Worm (Caenorhabditis elegans) whole organism, young adult: ENCODE data around the gene srd-33.
A peak's percentile ranks its signal among the peaks of the same experiment; 100 is the strongest.

ENCODE experiments used
- B0261.1 ChIP-seq: sonication (generic microtip); optimal IDR thresholded peaks from 2 replicates; lab custom pipeline; 2016; ENCODE audit warnings: mild to moderate bottlenecking, missing genetic modification characterization, moderate library complexity, missing compliant biosample characterization
- C06A6.2 ChIP-seq: fragments of 200-800 bp; sonication (Bioruptor generic); conservative IDR thresholded peaks from 2 replicates; pipeline ENCODE4 v1.3.6; 2022; ENCODE audit warnings: missing genetic modification characterization, missing compliant biosample characterization
- F23B12.7 ChIP-seq: sonication (generic microtip); optimal IDR thresholded peaks from 2 replicates; lab custom pipeline; 2017; ENCODE audit warnings: missing genetic modification characterization, mild to moderate bottlenecking, missing compliant biosample characterization, antibody characterized with exemption, moderate library complexity; ENCODE audit not compliant: insufficient read depth
- F49E8.2 ChIP-seq: sonication (generic microtip); optimal IDR thresholded peaks from 3 replicates; lab custom pipeline; 2017; ENCODE audit warnings: missing genetic modification characterization, mild to moderate bottlenecking, missing compliant biosample characterization, antibody characterized with exemption, moderate library complexity; ENCODE audit not compliant: insufficient read depth
- F52B5.7 ChIP-seq: sonication (generic microtip); optimal IDR thresholded peaks from 2 replicates; lab custom pipeline; 2016; ENCODE audit warnings: mild to moderate bottlenecking, missing genetic modification characterization, missing compliant biosample characterization
- F55B11.4 ChIP-seq: sonication (generic microtip); optimal IDR thresholded peaks from 2 replicates; lab custom pipeline; 2016; ENCODE audit warnings: missing compliant biosample characterization, missing genetic modification characterization, borderline replicate concordance; ENCODE audit not compliant: insufficient read depth
- Y56A3A.18 ChIP-seq: fragments of 200-800 bp; sonication (Bioruptor generic); IDR thresholded peaks from 2 replicates; pipeline ENCODE4 v1.3.6; 2022; ENCODE audit warnings: missing genetic modification reagents, missing genetic modification characterization, missing compliant biosample characterization
- Y67H2A.10 ChIP-seq: fragments of 200-800 bp; sonication (Bioruptor generic); conservative IDR thresholded peaks from 2 replicates; pipeline ENCODE4 v1.3.6; 2022; ENCODE audit warnings: missing genetic modification reagents, missing genetic modification characterization, missing compliant biosample characterization
- aptf-3 ChIP-seq: fragments of 200-800 bp; sonication (Bioruptor generic); IDR thresholded peaks from 2 replicates; pipeline ENCODE4 v1.3.6; 2022; ENCODE audit warnings: missing genetic modification characterization, missing compliant biosample characterization
- athp-1 ChIP-seq: sonication (generic microtip); optimal IDR thresholded peaks from 2 replicates; lab custom pipeline; 2017; ENCODE audit warnings: mild to moderate bottlenecking, missing genetic modification characterization, missing compliant biosample characterization
- cebp-1 ChIP-seq, 2 experiments: fragments of 200-800 bp in 1 of 2; sonication (Bioruptor generic) in 1 of 2; sonication (generic microtip) in 1 of 2; IDR thresholded peaks in 1 of 2; optimal IDR thresholded peaks in 1 of 2; 2 replicates each; pipeline versions ENCODE4 v1.3.6 to Lab custom; 2017 to 2022; ENCODE audit warnings: missing compliant biosample characterization in 2 of 2, missing genetic modification characterization in 2 of 2, mild to moderate bottlenecking in 1 of 2, missing genetic modification reagents in 1 of 2, moderate library complexity in 1 of 2
- ceh-27 ChIP-seq: fragments of 200-800 bp; sonication (Bioruptor generic); optimal IDR thresholded peaks from 2 replicates; lab custom pipeline; 2018; ENCODE audit warnings: mild to moderate bottlenecking, missing genetic modification characterization, moderate library complexity, missing compliant biosample characterization
- ceh-40 ChIP-seq: fragments of 200-800 bp; sonication (Bioruptor generic); IDR thresholded peaks from 2 replicates; pipeline ENCODE4 v1.3.6; 2022; ENCODE audit warnings: missing genetic modification characterization, missing compliant biosample characterization
- ceh-91 ChIP-seq: fragments of 200-800 bp; sonication (Bioruptor generic); IDR thresholded peaks from 2 replicates; pipeline ENCODE4 v1.3.6; 2022; ENCODE audit warnings: missing genetic modification reagents, missing genetic modification characterization, missing compliant biosample characterization
- chd-7 ChIP-seq: sonication (generic microtip); optimal IDR thresholded peaks from 2 replicates; lab custom pipeline; 2016; ENCODE audit warnings: mild to moderate bottlenecking, missing genetic modification characterization, moderate library complexity, missing compliant biosample characterization
- dpff-1 ChIP-seq: sonication (generic microtip); optimal IDR thresholded peaks from 2 replicates; lab custom pipeline; 2017; ENCODE audit warnings: mild to moderate bottlenecking, missing genetic modification characterization, missing compliant biosample characterization
- egl-18 ChIP-seq: fragments of 200-800 bp; sonication (Bioruptor generic); IDR thresholded peaks from 2 replicates; pipeline ENCODE4 v1.3.6; 2022; ENCODE audit warnings: missing genetic modification reagents, missing genetic modification characterization, missing compliant biosample characterization
- egrh-3 ChIP-seq: fragments of 200-800 bp; sonication (Bioruptor generic); IDR thresholded peaks from 2 replicates; pipeline ENCODE4 v1.3.6; 2022; ENCODE audit warnings: missing genetic modification reagents, missing genetic modification characterization, missing compliant biosample characterization
- ekl-4 ChIP-seq: fragments of 200-800 bp; sonication (Bioruptor generic); IDR thresholded peaks from 2 replicates; pipeline ENCODE4 v1.3.6; 2022; ENCODE audit warnings: missing genetic modification reagents, missing genetic modification characterization, missing compliant biosample characterization
- fkh-3 ChIP-seq: sonication (generic microtip); optimal IDR thresholded peaks from 2 replicates; lab custom pipeline; 2016; ENCODE audit warnings: mild to moderate bottlenecking, missing genetic modification characterization, missing compliant biosample characterization
- hmg-1.2 ChIP-seq: fragments of 200-800 bp; sonication (Bioruptor generic); IDR thresholded peaks from 2 replicates; pipeline ENCODE4 v1.3.6; 2022; ENCODE audit warnings: missing genetic modification reagents, missing genetic modification characterization, missing compliant biosample characterization
- hsf-1 ChIP-seq: fragments of 200-800 bp; sonication (Bioruptor generic); IDR thresholded peaks from 2 replicates; pipeline ENCODE4 v1.3.6; 2022; ENCODE audit warnings: missing genetic modification reagents, missing genetic modification characterization, missing compliant biosample characterization
- lin-26 ChIP-seq: fragments of 200-800 bp; sonication (Bioruptor generic); IDR thresholded peaks from 2 replicates; pipeline ENCODE4 v1.3.6; 2022; ENCODE audit warnings: missing genetic modification reagents, missing genetic modification characterization, missing compliant biosample characterization
- lin-35 ChIP-seq, 3 experiments: fragments of 150-350 bp in 2 of 3; sonication (generic microtip) in 1 of 3; optimal IDR thresholded peaks; 2 replicates each; lab custom pipeline; 2014 to 2018; ENCODE audit warnings: missing biosample characterization in 3 of 3, missing genetic modification characterization in 3 of 3, missing genetic modification reagents in 3 of 3
- lsl-1 ChIP-seq: fragments of 200-800 bp; sonication (Bioruptor generic); optimal IDR thresholded peaks from 2 replicates; lab custom pipeline; 2018; ENCODE audit warnings: mild to moderate bottlenecking, missing genetic modification characterization, moderate library complexity, missing compliant biosample characterization
- mes-4 ChIP-seq: sonication (generic microtip); optimal IDR thresholded peaks from 2 replicates; lab custom pipeline; 2016; ENCODE audit warnings: missing genotype, missing genetic modification characterization, missing compliant biosample characterization
- mxl-1 ChIP-seq: sonication (generic microtip); optimal IDR thresholded peaks from 2 replicates; lab custom pipeline; 2016; ENCODE audit warnings: missing genetic modification characterization, missing compliant biosample characterization
- nfya-1 ChIP-seq: sonication (generic microtip); optimal IDR thresholded peaks from 2 replicates; lab custom pipeline; 2017; ENCODE audit warnings: antibody characterized with exemption, missing compliant biosample characterization, missing genetic modification characterization, borderline replicate concordance; ENCODE audit not compliant: insufficient read depth
- nhr-179 ChIP-seq: sonication (generic microtip); optimal IDR thresholded peaks from 2 replicates; lab custom pipeline; 2016; ENCODE audit warnings: mild to moderate bottlenecking, missing genetic modification characterization, missing compliant biosample characterization
- nhr-80 ChIP-seq: sonication (generic microtip); optimal IDR thresholded peaks from 2 replicates; lab custom pipeline; 2016; ENCODE audit warnings: missing genetic modification characterization, missing compliant biosample characterization
- pha-4 ChIP-seq: fragments of 150-350 bp; sonication (generic microtip); optimal IDR thresholded peaks from 2 replicates; lab custom pipeline; 2014; ENCODE audit warnings: missing biosample characterization, missing genetic modification reagents, missing genetic modification characterization
- rpc-1 ChIP-seq, 2 experiments: fragments of 150-350 bp in 1 of 2; sonication (generic microtip) in 1 of 2; optimal IDR thresholded peaks; 2 replicates each; lab custom pipeline; 2014 to 2018; ENCODE audit warnings: missing biosample characterization in 1 of 2, missing genetic modification characterization in 1 of 2, missing genetic modification reagents in 1 of 2, missing genotype in 1 of 2
- sdz-38 ChIP-seq: sonication (generic microtip); optimal IDR thresholded peaks from 2 replicates; lab custom pipeline; 2016; ENCODE audit warnings: missing genotype, missing genetic modification characterization, missing compliant biosample characterization
- somi-1 ChIP-seq: fragments of 200-800 bp; sonication (Bioruptor generic); optimal IDR thresholded peaks from 2 replicates; lab custom pipeline; 2018; ENCODE audit warnings: mild to moderate bottlenecking, missing genetic modification characterization, missing compliant biosample characterization
- sptf-2 ChIP-seq: fragments of 200-800 bp; sonication (Bioruptor generic); optimal IDR thresholded peaks from 2 replicates; lab custom pipeline; 2018; ENCODE audit warnings: mild to moderate bottlenecking, missing genetic modification characterization, missing compliant biosample characterization
- tbx-9 ChIP-seq: sonication (generic microtip); optimal IDR thresholded peaks from 2 replicates; lab custom pipeline; 2016; ENCODE audit warnings: borderline replicate concordance, missing genetic modification characterization, inconsistent platforms, missing compliant biosample characterization
- zfh-2 ChIP-seq: fragments of 200-800 bp; sonication (Bioruptor generic); conservative IDR thresholded peaks from 2 replicates; pipeline ENCODE4 v1.3.6; 2022; ENCODE audit warnings: missing genetic modification reagents, missing genetic modification characterization, missing compliant biosample characterization
- ztf-18 ChIP-seq: sonication (generic microtip); optimal IDR thresholded peaks from 2 replicates; lab custom pipeline; 2016; ENCODE audit warnings: missing genotype, mild to moderate bottlenecking, missing genetic modification characterization, missing compliant biosample characterization
- ztf-3 ChIP-seq: fragments of 200-800 bp; sonication (Bioruptor generic); optimal IDR thresholded peaks from 2 replicates; lab custom pipeline; 2018; ENCODE audit warnings: mild to moderate bottlenecking, missing genetic modification characterization, missing compliant biosample characterization

The srd-33 gene

ce11 chrV:4851138-4851537, 21.0 kb upstream of the srd-33 start, which contains the start of gene nex-4:
TSS of gene nex-4 (plus strand) at chrV:4851438.
- TF ChIP-seq egrh-3 (no peak), athp-1 (tag; lab: Kevin White, UChicago) (no peak), nfya-1 (tag; lab: Kevin White, UChicago) (no peak), ceh-40 (no peak)
- TF ChIP-seq, all 124 proteins: peak for 0

ce11 chrV:4851969-4852368, 20.1 kb upstream of the srd-33 start:
- TF ChIP-seq mes-4 (tag; lab: Kevin White, UChicago) (no peak), C06A6.2 (no peak), F23B12.7 (tag; lab: Kevin White, UChicago) (no peak), ceh-91 (GFP tag; lab: Robert Waterston, UW) (no peak), dpff-1 (tag; lab: Kevin White, UChicago) (no peak), nhr-179 (tag; lab: Kevin White, UChicago) (no peak), aptf-3 (no peak), egl-18 (no peak), mxl-1 (tag; lab: Kevin White, UChicago) (no peak)

ce11 chrV:4857561-4857960, 14.5 kb upstream of the srd-33 start:
- no peak for TF ChIP-seq tbx-9 (tag; lab: Kevin White, UChicago)
- no peak for TF ChIP-seq fkh-3 (tag; lab: Kevin White, UChicago)
- TF ChIP-seq F52B5.7 (tag; lab: Kevin White, UChicago) = no peak

ce11 chrV:4860525-4860924, 11.6 kb upstream of the srd-33 start:
- TF ChIP-seq hmg-1.2 (GFP tag; lab: Robert Waterston, UW) = peak; percentile 40; the same call in 1 of the 2 replicates
- no peak for TF ChIP-seq hsf-1 (GFP tag; lab: Robert Waterston, UW)
- TF ChIP-seq lin-35 (GFP tag; optimal IDR thresholded peaks at IDR 0.05; lab: Kevin White, UChicago) = peak in 1 of 3 experiments; percentile 11
- no peak for TF ChIP-seq ceh-27 (GFP tag; lab: Kevin White, UChicago)
- TF ChIP-seq Y56A3A.18 (GFP tag; lab: Robert Waterston, UW) = no peak
- no peak for TF ChIP-seq F49E8.2

ce11 chrV:4862737-4863136, 9.4 kb upstream of the srd-33 start, which contains the start of gene C37H5.13:
TSS of gene C37H5.13 (minus strand) at chrV:4862965.
- TF ChIP-seq nhr-80 (peak; percentile 22), pha-4 (tag; lab: Kevin White, UChicago) (peak; percentile 11), F55B11.4 (no peak), ztf-18 (tag; lab: Kevin White, UChicago) (no peak), ztf-3 (no peak), lsl-1 (GFP tag; lab: Kevin White, UChicago) (no peak), ekl-4 (GFP tag; lab: Robert Waterston, UW) (no peak)

- TF ChIP-seq C06A6.2 = no peak
- TF ChIP-seq dpff-1 (tag; lab: Kevin White, UChicago) = no peak
- no peak for TF ChIP-seq F55B11.4
- TF ChIP-seq ceh-27 (GFP tag; lab: Kevin White, UChicago) = no peak
- no peak for TF ChIP-seq ceh-40
- TF ChIP-seq, all 124 proteins: peak for 0
Measured at ce11 chrV:4864330-4864729, 7.8 kb upstream of the srd-33 start.

- TF ChIP-seq B0261.1 (tag; lab: Kevin White, UChicago) = no peak
- TF ChIP-seq lin-26 (GFP tag; lab: Robert Waterston, UW) = no peak
- TF ChIP-seq sdz-38 (tag; lab: Kevin White, UChicago) = no peak
- no peak for TF ChIP-seq somi-1 (GFP tag; lab: Kevin White, UChicago)
- no peak for TF ChIP-seq zfh-2 (GFP tag; lab: Robert Waterston, UW)
- no peak for TF ChIP-seq Y67H2A.10
- no peak for TF ChIP-seq fkh-3 (tag; lab: Kevin White, UChicago)
- TF ChIP-seq rpc-1 (optimal IDR thresholded peaks at IDR 0.05; lab: Kevin White, UChicago) = no peak
- TF ChIP-seq rpc-1 (tag; optimal IDR thresholded peaks at IDR 0.05; lab: Kevin White, UChicago) = no peak
- no peak for TF ChIP-seq cebp-1 (GFP tag; IDR thresholded peaks at IDR 0.05; lab: Robert Waterston, UW)
- TF ChIP-seq cebp-1 (tag; optimal IDR thresholded peaks at IDR 0.05; lab: Kevin White, UChicago) = no peak
- TF ChIP-seq sptf-2 (GFP tag; lab: Kevin White, UChicago) = no peak
- no peak for TF ChIP-seq chd-7
Measured at ce11 chrV:4865364-4865763, 6.7 kb upstream of the srd-33 start, which contains the start of gene srd-32. TSS of gene srd-32 (plus strand) at chrV:4865664.
